Worm (Caenorhabditis elegans) whole organism, late embryonic: ENCODE measurements around the gene F17C11.13.

ENCODE experiments used
- F13H6.1 ChIP-seq: sonication (generic microtip); optimal IDR thresholded peaks from 2 replicates; lab custom pipeline; 2016; ENCODE audit warnings: missing genetic modification characterization, missing compliant biosample characterization
- K02D7.2 ChIP-seq: sonication (generic microtip); optimal IDR thresholded peaks from 2 replicates; lab custom pipeline; 2017; ENCODE audit warnings: mild to moderate bottlenecking, missing genetic modification characterization, missing compliant biosample characterization
- K09A11.1 ChIP-seq: sonication (generic microtip); optimal IDR thresholded peaks from 2 replicates; lab custom pipeline; 2017; ENCODE audit warnings: antibody characterized with exemption, mild to moderate bottlenecking, missing genetic modification characterization, missing compliant biosample characterization; ENCODE audit not compliant: insufficient read depth
- T23F11.4 ChIP-seq: fragments of 200-800 bp; sonication (Bioruptor generic); optimal IDR thresholded peaks from 2 replicates; lab custom pipeline; 2018; ENCODE audit warnings: mild to moderate bottlenecking, missing genetic modification characterization, missing compliant biosample characterization
- Y22D7AL.16 ChIP-seq: sonication (generic microtip); optimal IDR thresholded peaks from 2 replicates; lab custom pipeline; 2016; ENCODE audit warnings: missing genetic modification characterization, missing compliant biosample characterization
- ahr-1 ChIP-seq: sonication (generic microtip); optimal IDR thresholded peaks from 2 replicates; lab custom pipeline; 2016; ENCODE audit warnings: missing genetic modification characterization, missing compliant biosample characterization
- ceh-14 ChIP-seq: sonication (generic microtip); optimal IDR thresholded peaks from 2 replicates; lab custom pipeline; 2016; ENCODE audit warnings: missing genotype, missing genetic modification characterization, missing compliant biosample characterization
- ceh-18 ChIP-seq: sonication (generic microtip); optimal IDR thresholded peaks from 2 replicates; lab custom pipeline; 2016; ENCODE audit warnings: missing genetic modification characterization, missing compliant biosample characterization
- ceh-2 ChIP-seq: sonication (generic microtip); optimal IDR thresholded peaks from 2 replicates; lab custom pipeline; 2016; ENCODE audit warnings: missing genotype, missing genetic modification characterization, missing compliant biosample characterization
- ceh-24 ChIP-seq: sonication (generic microtip); optimal IDR thresholded peaks from 2 replicates; lab custom pipeline; 2016; ENCODE audit warnings: mild to moderate bottlenecking, missing genetic modification characterization, missing compliant biosample characterization
- ceh-30 ChIP-seq: fragments of 150-350 bp; optimal IDR thresholded peaks from 2 replicates; lab custom pipeline; 2014; ENCODE audit warnings: missing biosample characterization, missing genetic modification characterization
- ceh-31 ChIP-seq: sonication (generic microtip); optimal IDR thresholded peaks from 2 replicates; lab custom pipeline; 2016; ENCODE audit warnings: missing genetic modification characterization, missing compliant biosample characterization
- ceh-34 ChIP-seq: sonication (generic microtip); optimal IDR thresholded peaks from 2 replicates; lab custom pipeline; 2016; ENCODE audit warnings: mild to moderate bottlenecking, missing genetic modification characterization, missing compliant biosample characterization
- ceh-48 ChIP-seq: sonication (generic microtip); optimal IDR thresholded peaks from 2 replicates; lab custom pipeline; 2016; ENCODE audit warnings: missing genetic modification characterization, inconsistent platforms, missing compliant biosample characterization
- ceh-6 ChIP-seq: fragments of 200-800 bp; sonication (Bioruptor generic); optimal IDR thresholded peaks from 2 replicates; lab custom pipeline; 2018; ENCODE audit warnings: mild to moderate bottlenecking, missing genetic modification characterization, missing compliant biosample characterization
- ceh-9 ChIP-seq: sonication (generic microtip); optimal IDR thresholded peaks from 2 replicates; lab custom pipeline; 2016; ENCODE audit warnings: mild to moderate bottlenecking, missing genetic modification characterization, inconsistent platforms, missing compliant biosample characterization
- dve-1 ChIP-seq: sonication (generic microtip); optimal IDR thresholded peaks from 2 replicates; lab custom pipeline; 2017; ENCODE audit warnings: antibody characterized with exemption, mild to moderate bottlenecking, missing genetic modification characterization, missing compliant biosample characterization
- ets-4 ChIP-seq: sonication (generic microtip); optimal IDR thresholded peaks from 2 replicates; lab custom pipeline; 2016; ENCODE audit warnings: missing genetic modification characterization, missing compliant biosample characterization
- eyg-1 ChIP-seq: sonication (generic microtip); optimal IDR thresholded peaks from 2 replicates; lab custom pipeline; 2016; ENCODE audit warnings: missing genotype, missing genetic modification characterization, missing compliant biosample characterization
- fkh-10 ChIP-seq: fragments of 150-350 bp; optimal IDR thresholded peaks from 2 replicates; lab custom pipeline; 2014; ENCODE audit warnings: missing biosample characterization, missing genetic modification reagents, missing genetic modification characterization
- hlh-15 ChIP-seq: sonication (generic microtip); optimal IDR thresholded peaks from 2 replicates; lab custom pipeline; 2016; ENCODE audit warnings: missing genetic modification characterization, missing compliant biosample characterization
- hlh-30 ChIP-seq: sonication (generic microtip); optimal IDR thresholded peaks from 2 replicates; lab custom pipeline; 2017; ENCODE audit warnings: antibody characterized with exemption, missing genetic modification characterization, missing compliant biosample characterization; ENCODE audit not compliant: insufficient read depth
- hlh-8 ChIP-seq: sonication (generic microtip); optimal IDR thresholded peaks from 2 replicates; lab custom pipeline; 2016; ENCODE audit warnings: missing genotype, missing genetic modification characterization, missing compliant biosample characterization
- madf-2 ChIP-seq: sonication (generic microtip); optimal IDR thresholded peaks from 2 replicates; lab custom pipeline; 2017; ENCODE audit warnings: missing genetic modification characterization, missing compliant biosample characterization
- nfya-1 ChIP-seq: sonication (generic microtip); optimal IDR thresholded peaks from 2 replicates; lab custom pipeline; 2017; ENCODE audit warnings: missing genetic modification characterization, mild to moderate bottlenecking, missing compliant biosample characterization, antibody characterized with exemption, moderate library complexity
- nhr-11 ChIP-seq: fragments of 150-350 bp; optimal IDR thresholded peaks from 2 replicates; lab custom pipeline; 2014; ENCODE audit warnings: missing biosample characterization, missing genetic modification characterization
- pag-3 ChIP-seq: sonication (generic microtip); optimal IDR thresholded peaks from 2 replicates; lab custom pipeline; 2016; ENCODE audit warnings: missing compliant biosample characterization, missing genetic modification characterization, borderline replicate concordance
- pat-9 ChIP-seq: fragments of 200-800 bp; sonication (Bioruptor generic); optimal IDR thresholded peaks from 2 replicates; lab custom pipeline; 2018; ENCODE audit warnings: mild to moderate bottlenecking, missing genetic modification characterization, moderate library complexity, missing compliant biosample characterization
- pha-2 ChIP-seq: sonication (generic microtip); optimal IDR thresholded peaks from 2 replicates; lab custom pipeline; 2017; ENCODE audit warnings: mild to moderate bottlenecking, missing genetic modification characterization, missing compliant biosample characterization
- pha-4 ChIP-seq: fragments of 150-350 bp; optimal IDR thresholded peaks from 2 replicates; lab custom pipeline; 2018; ENCODE audit warnings: missing biosample characterization, missing genetic modification reagents, missing genetic modification characterization
- pqm-1 ChIP-seq: sonication (generic microtip); optimal IDR thresholded peaks from 2 replicates; lab custom pipeline; 2016; ENCODE audit warnings: missing genetic modification characterization, missing compliant biosample characterization
- pros-1 ChIP-seq: fragments of 150-350 bp; optimal IDR thresholded peaks from 2 replicates; lab custom pipeline; 2014; ENCODE audit warnings: missing biosample characterization, missing genetic modification reagents, missing genetic modification characterization
- ref-2 ChIP-seq: sonication (generic microtip); optimal IDR thresholded peaks from 2 replicates; lab custom pipeline; 2016; ENCODE audit warnings: missing genetic modification characterization, missing compliant biosample characterization
- rnt-1 ChIP-seq: sonication (generic microtip); optimal IDR thresholded peaks from 2 replicates; lab custom pipeline; 2016; ENCODE audit warnings: missing genetic modification characterization, missing compliant biosample characterization
- sox-2 ChIP-seq: fragments of 200-800 bp; sonication (Bioruptor generic); IDR thresholded peaks from 2 replicates; pipeline ENCODE4 v1.3.6; 2022; ENCODE audit warnings: missing genetic modification reagents, missing genetic modification characterization, missing compliant biosample characterization
- sox-4 ChIP-seq: sonication (generic microtip); optimal IDR thresholded peaks from 2 replicates; lab custom pipeline; 2017; ENCODE audit warnings: mild to moderate bottlenecking, missing genetic modification characterization, inconsistent platforms, missing compliant biosample characterization
- syd-9 ChIP-seq: sonication (generic microtip); optimal IDR thresholded peaks from 2 replicates; lab custom pipeline; 2016; ENCODE audit warnings: mild to moderate bottlenecking, missing genetic modification characterization, moderate library complexity, missing compliant biosample characterization
- tbx-2 ChIP-seq: sonication (generic microtip); optimal IDR thresholded peaks from 2 replicates; lab custom pipeline; 2016; ENCODE audit warnings: missing genetic modification characterization, missing compliant biosample characterization
- unc-3 ChIP-seq, 2 experiments: fragments of 200-800 bp in 1 of 2; sonication (Bioruptor generic) in 1 of 2; sonication (generic microtip) in 1 of 2; conservative IDR thresholded peaks in 1 of 2; optimal IDR thresholded peaks in 1 of 2; 2 replicates each; pipeline versions ENCODE4 v1.3.6 to Lab custom; 2016 to 2022; ENCODE audit warnings: missing compliant biosample characterization in 2 of 2, missing genetic modification characterization in 2 of 2, missing genetic modification reagents in 1 of 2
- unc-42 ChIP-seq: sonication (generic microtip); optimal IDR thresholded peaks from 2 replicates; lab custom pipeline; 2016; ENCODE audit warnings: missing genotype, missing genetic modification characterization, missing compliant biosample characterization
- unc-55 ChIP-seq: sonication (generic microtip); optimal IDR thresholded peaks from 2 replicates; lab custom pipeline; 2017; ENCODE audit warnings: missing biosample characterization, missing genetic modification reagents, missing genetic modification characterization
- unc-86 ChIP-seq: sonication (generic microtip); optimal IDR thresholded peaks from 2 replicates; lab custom pipeline; 2016; ENCODE audit warnings: missing genetic modification characterization, missing compliant biosample characterization

Gene F17C11.13

DNA sequence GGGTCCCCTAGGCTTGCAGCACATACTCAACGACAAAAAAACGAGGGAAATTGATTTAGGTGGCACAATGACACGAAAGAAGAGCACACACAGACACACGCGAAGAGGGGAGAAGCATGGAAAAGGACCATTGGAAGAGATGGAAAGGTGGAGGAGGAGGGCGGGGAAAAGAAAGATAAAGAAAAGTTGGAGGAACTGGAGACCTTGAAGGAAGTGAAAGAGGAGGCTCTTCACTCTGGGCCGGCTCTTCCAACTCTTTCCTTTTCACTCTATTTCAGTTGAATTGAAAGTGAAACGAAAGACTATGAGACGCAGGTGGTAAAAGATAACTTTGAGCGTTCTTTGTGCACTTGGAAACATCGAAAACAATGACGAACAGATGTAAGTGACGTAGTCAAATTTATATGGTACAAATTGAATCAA lies 5.7 kb downstream of the F17C11.13 start (continued):
- TF ChIP-seq sox-4, result no peak
- TF ChIP-seq ceh-31, result peak; percentile 62
- TF ChIP-seq ahr-1 (tag; lab: Kevin White, UChicago), result no peak
- TF ChIP-seq ceh-6 (GFP tag; lab: Kevin White, UChicago), result no peak
- no peak for TF ChIP-seq hlh-8
- TF ChIP-seq nhr-11 (tag; lab: Kevin White, UChicago), result no peak
- peak; percentile 94 for TF ChIP-seq unc-42
- TF ChIP-seq unc-55 (GFP tag; lab: Kevin White, UChicago), result peak; percentile 68
- TF ChIP-seq T23F11.4 (GFP tag; lab: Kevin White, UChicago), result no peak
- no peak for TF ChIP-seq ceh-30 (tag; lab: Kevin White, UChicago)
- TF ChIP-seq ref-2, result peak; percentile 25
- no peak for TF ChIP-seq hlh-15 (tag; lab: Kevin White, UChicago)
- peak; percentile 93 for TF ChIP-seq ceh-18 (tag; lab: Kevin White, UChicago)
- no peak for TF ChIP-seq ceh-2 (tag; lab: Kevin White, UChicago)
- TF ChIP-seq pha-2 (tag; lab: Kevin White, UChicago), result no peak

DNA sequence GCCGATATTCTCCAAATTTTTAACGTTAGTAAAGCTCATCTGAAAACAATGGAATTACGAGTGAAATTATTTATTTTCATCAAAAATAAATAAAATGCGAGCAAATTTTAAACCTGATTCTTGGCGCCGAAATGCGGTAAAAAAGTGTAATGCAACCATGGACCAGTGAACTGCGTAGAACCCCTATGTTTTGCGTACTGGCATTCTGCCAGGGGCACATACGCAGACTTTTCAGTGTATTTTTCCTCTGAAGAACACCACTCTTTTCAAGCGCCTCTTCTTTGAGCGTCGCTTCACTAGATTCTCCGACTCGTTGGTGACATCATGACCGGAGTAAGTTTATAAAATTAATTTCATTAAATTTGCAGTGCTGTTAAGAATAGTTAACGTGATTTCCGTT lies 9.8 kb downstream of the F17C11.13 start, which contains the start of the genes ctf-4 and eef-1G:
Gene ctf-4 (minus strand): TSS at position 39 of the 400 bp plus-strand sequence.
Gene eef-1G (plus strand): TSS at position 219 of the 400 bp plus-strand sequence.
- TF ChIP-seq fkh-10 (no peak), ceh-18 (tag; lab: Kevin White, UChicago) (peak; percentile 62), ets-4 (tag; lab: Kevin White, UChicago) (peak; percentile 29), nfya-1 (tag; lab: Kevin White, UChicago) (peak; percentile 88), ceh-48 (no peak), unc-3 (GFP tag; conservative IDR thresholded peaks at IDR 0.05; lab: Robert Waterston, UW) (no peak), unc-3 (tag; optimal IDR thresholded peaks at IDR 0.05; lab: Kevin White, UChicago) (no peak), ceh-9 (tag; lab: Kevin White, UChicago) (no peak), Y22D7AL.16 (no peak), F13H6.1 (tag; lab: Kevin White, UChicago) (no peak), unc-55 (GFP tag; lab: Kevin White, UChicago) (peak; percentile 85), hlh-30 (peak; percentile 18), pqm-1 (peak; percentile 62), ceh-2 (tag; lab: Kevin White, UChicago) (peak; percentile 18), ceh-31 (peak; percentile 64), ceh-14 (tag; lab: Kevin White, UChicago) (peak; percentile 30), pat-9 (peak; percentile 41), unc-86 (no peak), dve-1 (peak; percentile 85), ahr-1 (tag; lab: Kevin White, UChicago) (no peak), pag-3 (tag; lab: Kevin White, UChicago) (no peak), sox-2 (GFP tag; lab: Robert Waterston, UW) (no peak), madf-2 (tag; lab: Kevin White, UChicago) (no peak), pros-1 (peak; percentile 5), unc-42 (peak; percentile 52), rnt-1 (tag; lab: Kevin White, UChicago) (peak; percentile 90), ceh-34 (tag; lab: Kevin White, UChicago) (peak; percentile 69), tbx-2 (tag; lab: Kevin White, UChicago) (peak; percentile 72), K02D7.2 (tag; lab: Kevin White, UChicago) (no peak), hlh-8 (peak; percentile 28), K09A11.1 (no peak), ceh-24 (peak; percentile 18), pha-4 (no peak), sox-4 (no peak), ref-2 (peak; percentile 72), syd-9 (tag; lab: Kevin White, UChicago) (peak; percentile 25), eyg-1 (tag; lab: Kevin White, UChicago) (no peak)
